Worm (Caenorhabditis elegans): ENCODE measurements around the gene sdz-9.

- TF ChIP-seq him-1 (tag; optimal IDR thresholded peaks at IDR 0.05) (no peak), W03F9.2 (tag; optimal IDR thresholded peaks at IDR 0.05) (no peak)
Observed at ce11 chrII:2801764-2802163, 28.3 kb upstream of the sdz-9 start.

Measured in whole organism, L4/young adult.